Worm (Caenorhabditis elegans): ENCODE measurements around the gene Y73B6BL.37.

The Y73B6BL.37 gene

ce11 chrIV:6487047-6487446, at the start of gene Y73B6BL.37:
Gene Y73B6BL.37 (plus strand): TSS chrIV:6487347.
- TF ChIP-seq hmg-11 (tag; optimal IDR thresholded peaks at IDR 0.05) = no peak
- TF ChIP-seq nfya-1 (tag; optimal IDR thresholded peaks at IDR 0.05; ENCODE audit: insufficient read depth) = no peak
- no peak for TF ChIP-seq ztf-4 (tag; optimal IDR thresholded peaks at IDR 0.05)
- no peak for TF ChIP-seq ama-1 (optimal IDR thresholded peaks at IDR 0.05)
- TF ChIP-seq nhr-76 (tag; optimal IDR thresholded peaks at IDR 0.05) = no peak
- TF ChIP-seq egl-5 (tag; optimal IDR thresholded peaks at IDR 0.05) = no peak
- no peak for TF ChIP-seq jun-1 (tag; optimal IDR thresholded peaks at IDR 0.05)
- no peak for TF ChIP-seq mdl-1 (tag; optimal IDR thresholded peaks at IDR 0.05)
- TF ChIP-seq unc-39 (tag; optimal IDR thresholded peaks at IDR 0.05) = no peak
- no peak for TF ChIP-seq nhr-11 (tag; optimal IDR thresholded peaks at IDR 0.05)
- TF ChIP-seq fos-1 (tag; optimal IDR thresholded peaks at IDR 0.05) = no peak
- no peak for TF ChIP-seq ceh-9 (tag; optimal IDR thresholded peaks at IDR 0.05)
- TF ChIP-seq elt-3 (tag; optimal IDR thresholded peaks at IDR 0.05) = no peak
- TF ChIP-seq ceh-28 (tag; optimal IDR thresholded peaks at IDR 0.05) = no peak
- no peak for TF ChIP-seq ceh-16 (tag; optimal IDR thresholded peaks at IDR 0.05)
- no peak for TF ChIP-seq egl-27 (tag; optimal IDR thresholded peaks at IDR 0.05)
- TF ChIP-seq pqm-1 (tag; optimal IDR thresholded peaks at IDR 0.05) = no peak

- TF ChIP-seq pqm-1 (tag; optimal IDR thresholded peaks at IDR 0.05) = no peak
- TF ChIP-seq daf-12 (tag; optimal IDR thresholded peaks at IDR 0.05) = no peak
- TF ChIP-seq pha-4 (tag; optimal IDR thresholded peaks at IDR 0.05) = peak; percentile 57
- TF ChIP-seq nhr-43 (tag; optimal IDR thresholded peaks at IDR 0.05; ENCODE audit: poor library complexity, severe bottlenecking) = no peak
- TF ChIP-seq nhr-25 (tag; optimal IDR thresholded peaks at IDR 0.05) = no peak
- no peak for TF ChIP-seq mdl-1 (tag; optimal IDR thresholded peaks at IDR 0.05)
- TF ChIP-seq unc-39 (tag; optimal IDR thresholded peaks at IDR 0.05) = no peak
These were observed 49.1 kb upstream of the Y73B6BL.37 start, which contains the start of gene dlc-5 for ce11 chrIV:6438051-6438450. Gene dlc-5 (plus strand): TSS chrIV:6438204.

ce11 chrIV:6441601-6442000, 45.5 kb upstream of the Y73B6BL.37 start, which contains the start of gene Y73B6BL.31:
Gene Y73B6BL.31 (plus strand): TSS chrIV:6441901.
- TF ChIP-seq aly-2 (tag; optimal IDR thresholded peaks at IDR 0.05) (no peak), nhr-11 (tag; optimal IDR thresholded peaks at IDR 0.05) (no peak), R02D3.7 (tag; optimal IDR thresholded peaks at IDR 0.05) (no peak), egl-5 (tag; optimal IDR thresholded peaks at IDR 0.05) (no peak), fos-1 (tag; optimal IDR thresholded peaks at IDR 0.05) (no peak), elt-1 (tag; optimal IDR thresholded peaks at IDR 0.05) (no peak), ceh-9 (tag; optimal IDR thresholded peaks at IDR 0.05) (no peak), nhr-28 (tag; optimal IDR thresholded peaks at IDR 0.05) (no peak), ceh-28 (tag; optimal IDR thresholded peaks at IDR 0.05) (no peak), nhr-77 (tag; optimal IDR thresholded peaks at IDR 0.05) (no peak), jun-1 (tag; optimal IDR thresholded peaks at IDR 0.05) (no peak), snpc-4 (tag; optimal IDR thresholded peaks at IDR 0.05) (no peak), pqm-1 (tag; optimal IDR thresholded peaks at IDR 0.05) (no peak), lin-15B (tag; optimal IDR thresholded peaks at IDR 0.05) (no peak), hmg-11 (tag; optimal IDR thresholded peaks at IDR 0.05) (no peak), nfya-1 (tag; optimal IDR thresholded peaks at IDR 0.05; ENCODE audit: insufficient read depth) (no peak)

- peak; percentile 32 for TF ChIP-seq pha-4 (tag; optimal IDR thresholded peaks at IDR 0.05)
- no peak for TF ChIP-seq ama-1 (optimal IDR thresholded peaks at IDR 0.05)
- TF ChIP-seq pqm-1 (tag; optimal IDR thresholded peaks at IDR 0.05) = peak; percentile 52
- peak; percentile 77 for TF ChIP-seq elt-2 (tag; optimal IDR thresholded peaks at IDR 0.05)
- TF ChIP-seq ceh-28 (tag; optimal IDR thresholded peaks at IDR 0.05) = peak; percentile 31
- no peak for TF ChIP-seq elt-1 (tag; optimal IDR thresholded peaks at IDR 0.05)
- TF ChIP-seq hmg-11 (tag; optimal IDR thresholded peaks at IDR 0.05) = peak; percentile 36
- peak; percentile 46 for TF ChIP-seq nhr-43 (tag; optimal IDR thresholded peaks at IDR 0.05; ENCODE audit: poor library complexity, severe bottlenecking)
- peak; percentile 15 for TF ChIP-seq lin-15B (tag; optimal IDR thresholded peaks at IDR 0.05)
- peak; percentile 1 for TF ChIP-seq mdl-1 (tag; optimal IDR thresholded peaks at IDR 0.05)
- peak; percentile 7 for TF ChIP-seq nfya-1 (tag; optimal IDR thresholded peaks at IDR 0.05; ENCODE audit: insufficient read depth)
- no peak for TF ChIP-seq daf-12 (tag; optimal IDR thresholded peaks at IDR 0.05)
- TF ChIP-seq tbx-2 (tag; optimal IDR thresholded peaks at IDR 0.05) = no peak
- peak; percentile 18 for TF ChIP-seq nhr-25 (tag; optimal IDR thresholded peaks at IDR 0.05)
- TF ChIP-seq elt-3 (tag; optimal IDR thresholded peaks at IDR 0.05) = no peak
- TF ChIP-seq egl-5 (tag; optimal IDR thresholded peaks at IDR 0.05) = no peak
- TF ChIP-seq jun-1 (tag; optimal IDR thresholded peaks at IDR 0.05) = no peak
- TF ChIP-seq egl-27 (tag; optimal IDR thresholded peaks at IDR 0.05) = no peak
- no peak for TF ChIP-seq nhr-28 (tag; optimal IDR thresholded peaks at IDR 0.05)
- no peak for TF ChIP-seq R02D3.7 (tag; optimal IDR thresholded peaks at IDR 0.05)
These were observed 45.0 kb upstream of the Y73B6BL.37 start for ce11 chrIV:6442016-6442618.

ce11 chrIV:6443018-6443417, 44.1 kb upstream of the Y73B6BL.37 start:
- TF ChIP-seq R02D3.7 (tag; optimal IDR thresholded peaks at IDR 0.05) = no peak
- TF ChIP-seq elt-3 (tag; optimal IDR thresholded peaks at IDR 0.05) = no peak
- TF ChIP-seq elt-2 (tag; optimal IDR thresholded peaks at IDR 0.05) = peak; percentile 33
- TF ChIP-seq nfya-1 (tag; optimal IDR thresholded peaks at IDR 0.05; ENCODE audit: insufficient read depth) = no peak
- TF ChIP-seq skn-1 (tag; optimal IDR thresholded peaks at IDR 0.05) = no peak
- TF ChIP-seq sea-2 (GFP tag; optimal IDR thresholded peaks at IDR 0.05) = no peak
- TF ChIP-seq ceh-9 (tag; optimal IDR thresholded peaks at IDR 0.05) = no peak
- no peak for TF ChIP-seq lin-39 (tag; optimal IDR thresholded peaks at IDR 0.05)
- no peak for TF ChIP-seq snpc-4 (tag; optimal IDR thresholded peaks at IDR 0.05)
- TF ChIP-seq nhr-25 (tag; optimal IDR thresholded peaks at IDR 0.05) = no peak
- peak; percentile 69 for TF ChIP-seq pqm-1 (tag; optimal IDR thresholded peaks at IDR 0.05)
- no peak for TF ChIP-seq fos-1 (tag; optimal IDR thresholded peaks at IDR 0.05)
- TF ChIP-seq nhr-237 (tag; optimal IDR thresholded peaks at IDR 0.05) = no peak
- no peak for TF ChIP-seq mdl-1 (tag; optimal IDR thresholded peaks at IDR 0.05)
- no peak for TF ChIP-seq nhr-43 (tag; optimal IDR thresholded peaks at IDR 0.05; ENCODE audit: poor library complexity, severe bottlenecking)
- TF ChIP-seq nhr-11 (tag; optimal IDR thresholded peaks at IDR 0.05) = no peak
- no peak for TF ChIP-seq fkh-10 (GFP tag; optimal IDR thresholded peaks at IDR 0.05)
